Fruit fly (Drosophila melanogaster): Measurements from ENCODE around the gene CG7990.

Gene CG7990

DNA sequence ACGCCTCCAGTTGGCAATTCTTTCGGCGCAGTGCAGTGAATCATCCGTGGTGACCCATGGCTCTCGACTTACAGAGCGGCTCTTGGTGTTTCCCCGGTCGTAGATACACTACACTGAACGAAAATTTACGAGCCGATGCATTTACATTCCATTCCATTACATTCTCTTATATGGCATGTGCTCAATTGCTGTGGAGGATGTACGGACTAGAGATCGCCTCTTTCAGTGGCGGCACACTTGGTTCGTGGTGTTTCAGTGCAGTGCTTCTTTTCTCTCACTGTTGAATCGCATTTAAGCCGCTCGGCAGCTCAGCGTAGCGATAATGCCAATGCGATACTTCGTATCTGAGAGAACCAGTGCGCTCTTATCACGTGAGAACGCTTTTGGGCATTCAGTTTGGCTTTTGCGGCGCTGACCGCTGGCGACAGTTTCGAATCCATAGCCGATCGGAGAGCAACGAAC lies 14.1 kb downstream of the CG7990 start, which contains the start of gene Mec2 (continued):
- TF ChIP-seq Optix (GFP tag; IDR thresholded peaks at IDR 0.05), result peak; percentile 63; the same call in 2 of the 3 replicates
- TF ChIP-seq Awh (GFP tag; IDR thresholded peaks at IDR 0.05), result 0 out of 2 replicates have a peak, but pooled peaks have one; percentile 14
- TF ChIP-seq CG11398 (GFP tag; optimal IDR thresholded peaks at IDR 0.05), result peak; percentile 42
- 0 out of 3 replicates have a peak, but pooled peaks have one; percentile 23 for TF ChIP-seq CG3726 (GFP tag; IDR thresholded peaks at IDR 0.05)
- no peak for TF ChIP-seq bigmax (GFP tag; optimal IDR thresholded peaks at IDR 0.05)
- peak; percentile 27 for TF ChIP-seq CG16815 (GFP tag; optimal IDR thresholded peaks at IDR 0.05)
- TF ChIP-seq CG6272 (GFP tag; IDR thresholded peaks at IDR 0.05), result no peak
- peak; percentile 49 for TF ChIP-seq sisA (GFP tag; IDR thresholded peaks at IDR 0.05)
- no peak for TF ChIP-seq Camta (GFP tag; optimal IDR thresholded peaks at IDR 0.05)
- TF ChIP-seq CG3065 (GFP tag; optimal IDR thresholded peaks at IDR 0.05), result no peak
- TF ChIP-seq hth (optimal IDR thresholded peaks at IDR 0.05), result no peak
- no peak for TF ChIP-seq Sox100B (GFP tag; optimal IDR thresholded peaks at IDR 0.05)
- TF ChIP-seq CG10147 (GFP tag; optimal IDR thresholded peaks at IDR 0.05), result no peak
- no peak for TF ChIP-seq mirr (GFP tag; optimal IDR thresholded peaks at IDR 0.05)
- TF ChIP-seq CG9437 (GFP tag; optimal IDR thresholded peaks at IDR 0.05), result peak; percentile 26
- peak; percentile 35 for TF ChIP-seq Dad (GFP tag; optimal IDR thresholded peaks at IDR 0.05)
- TF ChIP-seq CG2202 (tag; optimal IDR thresholded peaks at IDR 0.05), result no peak
- no peak for TF ChIP-seq crc (GFP tag; optimal IDR thresholded peaks at IDR 0.05)
- peak; percentile 19 for TF ChIP-seq CG3407 (GFP tag; optimal IDR thresholded peaks at IDR 0.05)
- TF ChIP-seq cad (GFP tag; optimal IDR thresholded peaks at IDR 0.05), result no peak
- no peak for TF ChIP-seq ham (GFP tag; IDR thresholded peaks at IDR 0.05)
- TF ChIP-seq ara (GFP tag; IDR thresholded peaks at IDR 0.05), result peak; percentile 47; the same call in 1 of the 2 replicates
- TF ChIP-seq CG9876 (GFP tag; optimal IDR thresholded peaks at IDR 0.05), result no peak
- no peak for TF ChIP-seq CG6254 (GFP tag; optimal IDR thresholded peaks at IDR 0.05)
- no peak for TF ChIP-seq CG4404 (GFP tag; IDR thresholded peaks at IDR 0.05)
- no peak for TF ChIP-seq CTCF (GFP tag; optimal IDR thresholded peaks at IDR 0.05)
- TF ChIP-seq CG10321 (GFP tag; IDR thresholded peaks at IDR 0.05), result no peak
- no peak for TF ChIP-seq Nf-YC (tag; optimal IDR thresholded peaks at IDR 0.05)
- peak; percentile 28 for TF ChIP-seq dmrt11E (tag; optimal IDR thresholded peaks at IDR 0.05)
- no peak for TF ChIP-seq Hand (GFP tag; optimal IDR thresholded peaks at IDR 0.05)
- TF ChIP-seq MBD-R2 (GFP tag; IDR thresholded peaks at IDR 0.05), result no peak
- TF ChIP-seq Dll (GFP tag; IDR thresholded peaks at IDR 0.05; ENCODE audit: partially characterized antibody), result no peak
- no peak for TF ChIP-seq dimm (GFP tag; IDR thresholded peaks at IDR 0.05)
- no peak for TF ChIP-seq schlank (tag; optimal IDR thresholded peaks at IDR 0.05)
- peak; percentile 32 for TF ChIP-seq lab (GFP tag; optimal IDR thresholded peaks at IDR 0.05)
- TF ChIP-seq stc (GFP tag; IDR thresholded peaks at IDR 0.05), result 0 out of 2 replicates have a peak, but pooled peaks have one; percentile 19
- TF ChIP-seq YL-1 (GFP tag; optimal IDR thresholded peaks at IDR 0.05), result no peak
- TF ChIP-seq CG16779 (GFP tag; IDR thresholded peaks at IDR 0.05), result no peak
- peak; percentile 58 for TF ChIP-seq CG12942 (GFP tag; optimal IDR thresholded peaks at IDR 0.05)
- peak; percentile 47; the same call in 1 of the 2 replicates for TF ChIP-seq seq (GFP tag; IDR thresholded peaks at IDR 0.05)
- no peak for TF ChIP-seq CG10959 (GFP tag; IDR thresholded peaks at IDR 0.05)
- TF ChIP-seq CG2889 (GFP tag; IDR thresholded peaks at IDR 0.05), result 0 out of 3 replicates have a peak, but pooled peaks have one; percentile 49
- no peak for TF ChIP-seq Dip2 (GFP tag; IDR thresholded peaks at IDR 0.05)
- peak; percentile 29 for TF ChIP-seq CG7786 (GFP tag; optimal IDR thresholded peaks at IDR 0.05)
- peak; percentile 44 for TF ChIP-seq lbe (GFP tag; optimal IDR thresholded peaks at IDR 0.05)
- no peak for TF ChIP-seq cas (GFP tag; IDR thresholded peaks at IDR 0.05)
- TF ChIP-seq CG16863 (GFP tag; optimal IDR thresholded peaks at IDR 0.05), result peak; percentile 54
- TF ChIP-seq CG17361 (GFP tag; IDR thresholded peaks at IDR 0.05), result no peak
- TF ChIP-seq CG11247 (GFP tag; IDR thresholded peaks at IDR 0.05), result no peak
- TF ChIP-seq jing (GFP tag; optimal IDR thresholded peaks at IDR 0.05), result peak; percentile 38
- TF ChIP-seq crol (GFP tag; IDR thresholded peaks at IDR 0.05), result no peak
- no peak for TF ChIP-seq eyg (GFP tag; optimal IDR thresholded peaks at IDR 0.05)
- no peak for TF ChIP-seq eve (GFP tag; optimal IDR thresholded peaks at IDR 0.05)

Measured in whole organism, embryonic.